Fruit fly (Drosophila melanogaster) whole organism, embryonic: ENCODE measurements around the gene hang.
A peak's percentile ranks its signal among the peaks of the same experiment; 100 is the strongest.

Experiments
- B-H2 ChIP-seq: fragments of 200-800 bp; sonication (Bioruptor generic); optimal IDR thresholded peaks from 2 replicates; lab custom pipeline; 2018; ENCODE audit warnings: missing biosample characterization, mild to moderate bottlenecking, missing genetic modification characterization
- CG10209 ChIP-seq: fragments of 200-800 bp; sonication (Bioruptor generic); optimal IDR thresholded peaks from 3 replicates; lab custom pipeline; 2017; ENCODE audit warnings: missing biosample characterization, mild to moderate bottlenecking, missing genetic modification characterization, missing genetic modification reagents
- CG10565 ChIP-seq: fragments of 200-800 bp; sonication (Bioruptor generic); optimal IDR thresholded peaks from 3 replicates; lab custom pipeline; 2016; ENCODE audit warnings: missing biosample characterization, mild to moderate bottlenecking, missing genetic modification characterization
- CG12071 ChIP-seq: fragments of 200-800 bp; sonication (Bioruptor generic); optimal IDR thresholded peaks from 3 replicates; lab custom pipeline; 2018; ENCODE audit warnings: missing biosample characterization, mild to moderate bottlenecking, missing genetic modification characterization
- CG14050 ChIP-seq: fragments of 200-800 bp; sonication (Bioruptor generic); IDR thresholded peaks from 3 replicates; pipeline ENCODE4 v1.3.6; 2022; ENCODE audit warnings: missing biosample characterization, missing genetic modification characterization
- CG16815 ChIP-seq: fragments of 200-800 bp; sonication (Bioruptor generic); optimal IDR thresholded peaks from 3 replicates; lab custom pipeline; 2017; ENCODE audit warnings: missing biosample characterization, mild to moderate bottlenecking, missing genetic modification characterization
- CG17186 ChIP-seq: fragments of 200-800 bp; sonication (Bioruptor generic); optimal IDR thresholded peaks from 3 replicates; lab custom pipeline; 2017; ENCODE audit warnings: missing biosample characterization, missing genetic modification reagents, missing genetic modification characterization
- CG17359 ChIP-seq: fragments of 200-800 bp; sonication (Bioruptor generic); optimal IDR thresholded peaks from 3 replicates; lab custom pipeline; 2018; ENCODE audit warnings: missing biosample characterization, mild to moderate bottlenecking, missing genetic modification characterization, moderate library complexity
- CG17802 ChIP-seq: fragments of 200-800 bp; sonication (Bioruptor generic); optimal IDR thresholded peaks from 2 replicates; lab custom pipeline; 2018; ENCODE audit warnings: missing biosample characterization, mild to moderate bottlenecking, missing genetic modification characterization, moderate library complexity
- CG30431 ChIP-seq: fragments of 200-800 bp; sonication (Bioruptor generic); optimal IDR thresholded peaks from 2 replicates; lab custom pipeline; 2017; ENCODE audit warnings: missing biosample characterization, missing genetic modification characterization
- CG31388 ChIP-seq: fragments of 200-800 bp; sonication (Bioruptor generic); optimal IDR thresholded peaks from 2 replicates; lab custom pipeline; 2016; ENCODE audit warnings: missing biosample characterization, missing genetic modification characterization
- CG3847 ChIP-seq: fragments of 200-800 bp; sonication (Bioruptor generic); IDR thresholded peaks from 2 replicates; pipeline ENCODE4 v1.3.6; 2022; ENCODE audit warnings: missing biosample characterization, missing genetic modification characterization
- CG4282 ChIP-seq: fragments of 200-800 bp; sonication (Bioruptor generic); optimal IDR thresholded peaks from 2 replicates; lab custom pipeline; 2016; ENCODE audit warnings: missing biosample characterization, missing genetic modification characterization
- CG4328 ChIP-seq: fragments of 200-800 bp; sonication (Bioruptor generic); optimal IDR thresholded peaks from 3 replicates; lab custom pipeline; 2017; ENCODE audit warnings: missing biosample characterization, missing genetic modification reagents, missing genetic modification characterization
- CG7372 ChIP-seq: fragments of 200-800 bp; sonication (Bioruptor generic); IDR thresholded peaks from 2 replicates; pipeline ENCODE4 v1.3.6; 2022; ENCODE audit warnings: missing biosample characterization, missing genetic modification characterization
- CG9609 ChIP-seq: fragments of 200-800 bp; sonication (Bioruptor generic); optimal IDR thresholded peaks from 3 replicates; lab custom pipeline; 2016; ENCODE audit warnings: missing biosample characterization, missing genetic modification characterization
- CG9817 ChIP-seq: fragments of 200-800 bp; sonication (Bioruptor generic); optimal IDR thresholded peaks from 2 replicates; lab custom pipeline; 2018; ENCODE audit warnings: missing biosample characterization, mild to moderate bottlenecking, missing genetic modification characterization, moderate library complexity
- CG9876 ChIP-seq: fragments of 200-800 bp; sonication (Bioruptor generic); optimal IDR thresholded peaks from 2 replicates; lab custom pipeline; 2016; ENCODE audit warnings: missing biosample characterization, missing genetic modification characterization
- Chrac-16 ChIP-seq: fragments of 200-800 bp; sonication (Bioruptor generic); optimal IDR thresholded peaks from 3 replicates; lab custom pipeline; 2016; ENCODE audit warnings: missing biosample characterization, missing genetic modification characterization
- Deaf1 ChIP-seq: fragments of 200-800 bp; optimal IDR thresholded peaks from 3 replicates; lab custom pipeline; 2019; ENCODE audit warnings: missing biosample characterization, mild to moderate bottlenecking, missing genetic modification characterization, moderate library complexity
- E2f1 ChIP-seq: fragments of 200-800 bp; sonication (Bioruptor generic); IDR thresholded peaks from 2 replicates; pipeline ENCODE4 v1.3.6; 2022; ENCODE audit warnings: missing biosample characterization, missing genetic modification characterization
- Eip74EF ChIP-seq, 2 experiments: fragments of 200-800 bp in 1 of 2; fragments of >200 bp in 1 of 2; sonication (Bioruptor generic) in 1 of 2; optimal IDR thresholded peaks; 2 replicates each; lab custom pipeline; 2017 to 2019; ENCODE audit warnings: missing biosample characterization in 2 of 2, missing genetic modification characterization in 2 of 2, mild to moderate bottlenecking in 1 of 2, moderate library complexity in 1 of 2
- HLHmδ ChIP-seq: fragments of 200-800 bp; sonication (Bioruptor generic); optimal IDR thresholded peaks from 2 replicates; lab custom pipeline; 2018; ENCODE audit warnings: missing biosample characterization, mild to moderate bottlenecking, missing genetic modification characterization, moderate library complexity
- Hand ChIP-seq: fragments of 200-800 bp; sonication (Bioruptor generic); optimal IDR thresholded peaks from 2 replicates; lab custom pipeline; 2017; ENCODE audit warnings: mild to moderate bottlenecking, missing biosample characterization, missing genetic modification reagents, missing genetic modification characterization
- Hr39 ChIP-seq: fragments of >200 bp; optimal IDR thresholded peaks from 2 replicates; lab custom pipeline; 2017
- Hsf ChIP-seq: fragments of 200-800 bp; sonication (Bioruptor generic); optimal IDR thresholded peaks from 3 replicates; lab custom pipeline; 2016; ENCODE audit warnings: missing biosample characterization, missing genetic modification characterization
- Jarid2 ChIP-seq: fragments of 200-800 bp; sonication (Bioruptor generic); optimal IDR thresholded peaks from 3 replicates; lab custom pipeline; 2017; ENCODE audit warnings: mild to moderate bottlenecking, missing biosample characterization, missing genetic modification reagents, missing genetic modification characterization
- Meics ChIP-seq: fragments of 200-800 bp; sonication (Bioruptor generic); optimal IDR thresholded peaks from 2 replicates; lab custom pipeline; 2017; ENCODE audit warnings: missing biosample characterization, mild to moderate bottlenecking, missing genetic modification characterization
- Mes4 ChIP-seq: fragments of 200-800 bp; sonication (Bioruptor generic); optimal IDR thresholded peaks from 2 replicates; lab custom pipeline; 2016; ENCODE audit warnings: missing biosample characterization, missing genetic modification characterization
- Mrtf ChIP-seq: fragments of 200-800 bp; sonication (Bioruptor generic); IDR thresholded peaks from 3 replicates; pipeline ENCODE4 v1.3.6; 2022; ENCODE audit warnings: missing biosample characterization, missing genetic modification characterization
- PHDP ChIP-seq: fragments of 200-800 bp; sonication (Bioruptor generic); optimal IDR thresholded peaks from 3 replicates; lab custom pipeline; 2018; ENCODE audit warnings: missing biosample characterization, mild to moderate bottlenecking, missing genetic modification characterization, moderate library complexity
- Rfx ChIP-seq: fragments of 200-800 bp; sonication (Bioruptor generic); IDR thresholded peaks from 2 replicates; pipeline ENCODE4 v1.3.6; 2022; ENCODE audit warnings: missing biosample characterization, missing genetic modification characterization
- ase ChIP-seq: fragments of 200-800 bp; sonication (Bioruptor generic); IDR thresholded peaks from 3 replicates; pipeline ENCODE4 v1.3.6; 2022; ENCODE audit warnings: missing biosample characterization, missing genetic modification characterization
- ems ChIP-seq: fragments of 200-800 bp; sonication (Bioruptor generic); optimal IDR thresholded peaks from 3 replicates; lab custom pipeline; 2016; ENCODE audit warnings: missing biosample characterization, missing genetic modification characterization
- gcm2 ChIP-seq: fragments of 200-800 bp; sonication (Bioruptor generic); optimal IDR thresholded peaks from 2 replicates; lab custom pipeline; 2016; ENCODE audit warnings: missing biosample characterization, missing genetic modification characterization
- gro ChIP-seq: fragments of 200-800 bp; sonication (Bioruptor generic); optimal IDR thresholded peaks from 2 replicates; lab custom pipeline; 2016; ENCODE audit warnings: missing biosample characterization, missing genetic modification characterization
- gsb-n ChIP-seq: fragments of 200-800 bp; sonication (Bioruptor generic); optimal IDR thresholded peaks from 3 replicates; lab custom pipeline; 2018; ENCODE audit warnings: missing biosample characterization, mild to moderate bottlenecking, missing genetic modification characterization
- inv ChIP-seq: fragments of 200-800 bp; sonication (Bioruptor generic); IDR thresholded peaks from 2 replicates; pipeline ENCODE4 v1.3.6; 2022; ENCODE audit warnings: missing biosample characterization, missing genetic modification characterization; ENCODE audit not compliant: partially characterized antibody
- jumu ChIP-seq: fragments of 200-800 bp; sonication (Bioruptor generic); optimal IDR thresholded peaks from 3 replicates; lab custom pipeline; 2016; ENCODE audit warnings: missing biosample characterization, missing genetic modification characterization
- lab ChIP-seq: fragments of 200-800 bp; sonication (Bioruptor generic); optimal IDR thresholded peaks from 3 replicates; lab custom pipeline; 2017; ENCODE audit warnings: missing biosample characterization, missing genetic modification characterization, mild to moderate bottlenecking, moderate library complexity, missing genetic modification reagents
- lilli ChIP-seq: fragments of 200-800 bp; sonication (Bioruptor generic); optimal IDR thresholded peaks from 3 replicates; lab custom pipeline; 2016; ENCODE audit warnings: missing biosample characterization, missing genetic modification characterization
- mirr ChIP-seq: fragments of 200-800 bp; sonication (Bioruptor generic); optimal IDR thresholded peaks from 3 replicates; lab custom pipeline; 2018; ENCODE audit warnings: missing biosample characterization, mild to moderate bottlenecking, missing genetic modification characterization
- odd ChIP-seq: fragments of 200-800 bp; sonication (Bioruptor generic); optimal IDR thresholded peaks from 2 replicates; lab custom pipeline; 2017; ENCODE audit warnings: missing biosample characterization, mild to moderate bottlenecking, missing genetic modification characterization
- p53 ChIP-seq: fragments of 200-800 bp; sonication (Bioruptor generic); optimal IDR thresholded peaks from 2 replicates; lab custom pipeline; 2016; ENCODE audit warnings: missing biosample characterization, missing genetic modification characterization
- shn ChIP-seq: fragments of 200-800 bp; sonication (Bioruptor generic); optimal IDR thresholded peaks from 3 replicates; lab custom pipeline; 2016; ENCODE audit warnings: missing biosample characterization, missing genetic modification characterization
- stwl ChIP-seq: fragments of 200-800 bp; sonication (Bioruptor generic); optimal IDR thresholded peaks from 3 replicates; lab custom pipeline; 2018; ENCODE audit warnings: missing biosample characterization, mild to moderate bottlenecking, missing genetic modification characterization, moderate library complexity
- sug ChIP-seq: fragments of 200-800 bp; optimal IDR thresholded peaks from 2 replicates; lab custom pipeline; 2019; ENCODE audit warnings: missing biosample characterization, mild to moderate bottlenecking, missing genetic modification characterization, moderate library complexity
- trem ChIP-seq: fragments of 200-800 bp; optimal IDR thresholded peaks from 3 replicates; lab custom pipeline; 2019; ENCODE audit warnings: missing biosample characterization, mild to moderate bottlenecking, missing genetic modification characterization, moderate library complexity
- wek ChIP-seq: fragments of 200-800 bp; sonication (Bioruptor generic); optimal IDR thresholded peaks from 3 replicates; lab custom pipeline; 2018; ENCODE audit warnings: missing biosample characterization, mild to moderate bottlenecking, missing genetic modification characterization, moderate library complexity
- yki ChIP-seq: fragments of >200 bp; optimal IDR thresholded peaks from 3 replicates; lab custom pipeline; 2018

The hang gene

DNA sequence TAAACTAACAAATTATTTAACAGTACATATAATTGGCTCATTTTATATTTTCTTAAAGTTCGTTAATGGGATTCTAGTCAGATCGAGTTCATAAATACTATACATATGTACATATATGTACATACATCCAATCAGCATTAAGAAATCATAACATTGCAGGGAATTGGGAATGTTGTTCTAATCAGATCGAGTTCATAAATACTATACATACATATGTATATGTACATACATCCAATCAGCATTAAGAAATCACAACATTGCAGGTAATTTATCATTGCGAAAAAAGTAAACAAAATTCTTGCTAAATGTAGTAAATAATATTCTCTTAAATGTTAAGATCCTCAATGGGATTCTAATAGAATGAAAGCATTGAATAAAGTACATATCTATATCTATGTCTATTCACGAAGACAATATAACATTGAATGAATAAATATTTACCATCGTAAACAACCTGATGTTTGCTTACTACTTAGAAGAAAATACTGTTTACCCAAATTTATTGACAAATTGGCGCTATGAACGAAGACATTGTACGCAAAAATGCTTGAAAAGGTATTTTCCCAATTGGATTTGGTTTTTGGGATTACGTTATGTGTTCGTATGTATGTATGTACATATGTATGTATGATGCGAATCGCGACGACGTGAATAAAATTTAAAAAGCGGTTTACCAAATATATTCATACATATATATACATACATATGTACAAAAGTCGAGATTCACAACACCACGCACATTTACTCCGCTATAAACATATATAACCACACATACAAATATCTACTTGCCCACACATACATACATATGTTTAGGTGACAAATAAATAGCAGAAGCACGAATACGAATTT, 38.7 kb upstream of the hang start (continued):
- TF ChIP-seq p53 (GFP tag; lab: Kevin White, UChicago): no peak
- TF ChIP-seq CG9609 (GFP tag; lab: Kevin White, UChicago): no peak
- no peak for TF ChIP-seq Mrtf
- TF ChIP-seq CG31388 (GFP tag; lab: Kevin White, UChicago): no peak
- TF ChIP-seq CG7372: no peak
- no peak; the same call in 1 of the 2 replicates for TF ChIP-seq E2f1
- TF ChIP-seq HLHmδ (GFP tag; lab: Kevin White, UChicago): no peak
- peak; percentile 51 for TF ChIP-seq lilli (GFP tag; lab: Kevin White, UChicago)
- peak; percentile 88 for TF ChIP-seq Meics (GFP tag; lab: Kevin White, UChicago)
- no peak for TF ChIP-seq Deaf1 (tag; lab: Kevin White, UChicago)
- no peak for TF ChIP-seq lab (GFP tag; lab: Kevin White, UChicago)
- TF ChIP-seq CG14050: peak; percentile 16; the same call in 1 of the 3 replicates
- TF ChIP-seq yki: no peak
- TF ChIP-seq CG12071 (GFP tag; lab: Kevin White, UChicago): peak; percentile 92
- peak; percentile 88 for TF ChIP-seq CG17359 (tag; lab: Kevin White, UChicago)
- no peak for TF ChIP-seq ems (GFP tag; lab: Kevin White, UChicago)
- no peak for TF ChIP-seq CG9876 (GFP tag; lab: Kevin White, UChicago)
- TF ChIP-seq CG10209 (GFP tag; lab: Kevin White, UChicago): peak; percentile 84
- peak; percentile 57 for TF ChIP-seq Mes4
- no peak for TF ChIP-seq CG10565 (GFP tag; lab: Kevin White, UChicago)
- peak; percentile 84 for TF ChIP-seq wek (GFP tag; lab: Kevin White, UChicago)
- TF ChIP-seq Hsf: peak; percentile 58
- peak; percentile 94 for TF ChIP-seq PHDP
- peak; percentile 88 for TF ChIP-seq CG4328 (GFP tag; lab: Kevin White, UChicago)
- TF ChIP-seq ase (GFP tag; lab: Robert Waterston, UW): peak; percentile 8; the same call in 1 of the 3 replicates
- TF ChIP-seq jumu: no peak
- TF ChIP-seq Eip74EF (GFP tag; optimal IDR thresholded peaks at IDR 0.05; lab: Kevin White, UChicago): peak in 1 of 2 experiments; percentile 83
- TF ChIP-seq gsb-n (tag; lab: Kevin White, UChicago): peak; percentile 75
- TF ChIP-seq CG17802 (tag; lab: Kevin White, UChicago): no peak
- peak; percentile 68; the same call in 1 of the 2 replicates for TF ChIP-seq Rfx
- peak; percentile 89 for TF ChIP-seq mirr
- TF ChIP-seq sug (tag; lab: Kevin White, UChicago): peak; percentile 84
- peak; percentile 78 for TF ChIP-seq Hand (GFP tag; lab: Kevin White, UChicago)
- TF ChIP-seq B-H2 (GFP tag; lab: Kevin White, UChicago): peak; percentile 86
- no peak for TF ChIP-seq inv (GFP tag; lab: Robert Waterston, UW)
- no peak for TF ChIP-seq CG30431 (GFP tag; lab: Kevin White, UChicago)
- peak; percentile 40 for TF ChIP-seq trem (tag; lab: Kevin White, UChicago)
- no peak for TF ChIP-seq CG4282
- TF ChIP-seq gro (GFP tag; lab: Kevin White, UChicago): peak; percentile 72
- peak; percentile 86 for TF ChIP-seq odd (GFP tag; lab: Kevin White, UChicago)
- no peak for TF ChIP-seq Chrac-16 (GFP tag; lab: Kevin White, UChicago)
- TF ChIP-seq Jarid2 (GFP tag; lab: Kevin White, UChicago): no peak
- no peak for TF ChIP-seq shn (GFP tag; lab: Kevin White, UChicago)
- no peak for TF ChIP-seq gcm2
- TF ChIP-seq CG16815 (GFP tag; lab: Kevin White, UChicago): no peak
- peak; percentile 56 for TF ChIP-seq CG9817
- TF ChIP-seq stwl: no peak
- TF ChIP-seq Hr39 (lab: Kevin White, UChicago): no peak
- no peak for TF ChIP-seq CG17186
- no peak for TF ChIP-seq CG3847 (GFP tag; lab: Robert Waterston, UW)
